Worm (Caenorhabditis elegans) whole organism, L1 larva: ENCODE measurements around the gene slcr-46.1.

Experiments used
- C04F5.9 ChIP-seq: sonication (generic microtip); optimal IDR thresholded peaks from 2 replicates; lab custom pipeline; 2016; ENCODE audit warnings: missing genetic modification characterization, missing compliant biosample characterization
- C34B4.2 ChIP-seq: sonication (generic microtip); optimal IDR thresholded peaks from 2 replicates; lab custom pipeline; 2017; ENCODE audit warnings: mild to moderate bottlenecking, missing genetic modification characterization, missing compliant biosample characterization
- aly-2 ChIP-seq: fragments of 150-350 bp; optimal IDR thresholded peaks from 2 replicates; lab custom pipeline; 2014; ENCODE audit warnings: missing biosample characterization, missing genetic modification characterization
- ceh-82 ChIP-seq, 3 experiments: fragments of 150-350 bp in 1 of 3; sonication (generic microtip) in 2 of 3; optimal IDR thresholded peaks; 2 replicates each; lab custom pipeline; 2014 to 2017; ENCODE audit warnings: missing biosample characterization in 3 of 3, missing genetic modification characterization in 3 of 3
- ceh-88 ChIP-seq: fragments of 200-800 bp; sonication (Bioruptor generic); IDR thresholded peaks from 2 replicates; pipeline ENCODE4 v1.3.6; 2022; ENCODE audit warnings: missing genetic modification characterization, missing compliant biosample characterization
- dpl-1 ChIP-seq, 3 experiments: fragments of 150-350 bp in 2 of 3; sonication (generic microtip) in 1 of 3; optimal IDR thresholded peaks; 2 replicates each; lab custom pipeline; 2014 to 2017; ENCODE audit warnings: missing biosample characterization in 3 of 3, missing genetic modification characterization in 3 of 3, missing genetic modification reagents in 3 of 3
- efl-1 ChIP-seq, 4 experiments: fragments of 150-350 bp; optimal IDR thresholded peaks in 3 of 4; peaks in 1 of 4; 1 replicate in 1 of 4; 2 replicates in 3 of 4; lab custom pipeline; 2014; ENCODE audit warnings: missing biosample characterization in 2 of 4, missing genetic modification characterization in 2 of 4, missing genetic modification reagents in 2 of 4
- egl-13 ChIP-seq: sonication (generic microtip); optimal IDR thresholded peaks from 2 replicates; lab custom pipeline; 2016; ENCODE audit warnings: missing genotype, missing genetic modification reagents, missing genetic modification characterization, missing compliant biosample characterization
- elt-2 ChIP-seq: sonication (generic microtip); optimal IDR thresholded peaks from 2 replicates; lab custom pipeline; 2016; ENCODE audit warnings: missing genetic modification characterization, mild to moderate bottlenecking, inconsistent platforms, missing compliant biosample characterization, missing genetic modification reagents
- elt-3 ChIP-seq, 6 experiments: fragments of 150-350 bp in 1 of 6; sonication (generic microtip); optimal IDR thresholded peaks; 2 replicates each; lab custom pipeline; 2017 to 2018; ENCODE audit warnings: missing biosample characterization in 6 of 6, missing genetic modification characterization in 6 of 6, inconsistent platforms in 1 of 6
- fkh-8 ChIP-seq: sonication (generic microtip); optimal IDR thresholded peaks from 2 replicates; lab custom pipeline; 2016; ENCODE audit warnings: mild to moderate bottlenecking, missing genetic modification characterization, missing compliant biosample characterization
- grh-1 ChIP-seq: fragments of 200-800 bp; sonication (Bioruptor generic); IDR thresholded peaks from 2 replicates; pipeline ENCODE4 v1.3.6; 2022; ENCODE audit warnings: missing genetic modification reagents, missing genetic modification characterization, missing compliant biosample characterization
- hlh-17 ChIP-seq: fragments of 200-800 bp; sonication (Bioruptor generic); optimal IDR thresholded peaks from 2 replicates; lab custom pipeline; 2018; ENCODE audit warnings: missing genetic modification characterization, mild to moderate bottlenecking, missing compliant biosample characterization, moderate library complexity, borderline replicate concordance
- hlh-4 ChIP-seq: sonication (generic microtip); optimal IDR thresholded peaks from 2 replicates; lab custom pipeline; 2016; ENCODE audit warnings: mild to moderate bottlenecking, missing genetic modification characterization, missing compliant biosample characterization
- lin-13 ChIP-seq: fragments of 150-350 bp; optimal IDR thresholded peaks from 2 replicates; lab custom pipeline; 2014; ENCODE audit warnings: missing biosample characterization, missing genetic modification reagents, missing genetic modification characterization
- lin-15B ChIP-seq: fragments of 150-350 bp; sonication (generic microtip); optimal IDR thresholded peaks from 3 replicates; lab custom pipeline; 2014; ENCODE audit warnings: missing biosample characterization, missing genetic modification characterization
- lin-35 ChIP-seq, 2 experiments: fragments of 150-350 bp; optimal IDR thresholded peaks; 2 replicates each; lab custom pipeline; 2014; ENCODE audit warnings: missing biosample characterization in 2 of 2, missing genetic modification characterization in 2 of 2, missing genetic modification reagents in 2 of 2
- lsy-2 ChIP-seq, 2 experiments: fragments of 150-350 bp; optimal IDR thresholded peaks; 2 replicates each; lab custom pipeline; 2014; ENCODE audit warnings: missing biosample characterization in 2 of 2, missing genetic modification characterization in 2 of 2
- nhr-237 ChIP-seq: fragments of 150-350 bp; optimal IDR thresholded peaks from 2 replicates; lab custom pipeline; 2014; ENCODE audit warnings: missing biosample characterization, missing genetic modification characterization
- nhr-47 ChIP-seq: sonication (generic microtip); optimal IDR thresholded peaks from 2 replicates; lab custom pipeline; 2016; ENCODE audit warnings: mild to moderate bottlenecking, missing genetic modification characterization, moderate library complexity, missing compliant biosample characterization
- nhr-76 ChIP-seq: sonication (generic microtip); optimal IDR thresholded peaks from 2 replicates; lab custom pipeline; 2017; ENCODE audit warnings: missing biosample characterization, missing genetic modification characterization
- nhr-77 ChIP-seq: fragments of 150-350 bp; optimal IDR thresholded peaks from 2 replicates; lab custom pipeline; 2014; ENCODE audit warnings: missing biosample characterization, missing genetic modification characterization
- pag-3 ChIP-seq: sonication (generic microtip); optimal IDR thresholded peaks from 2 replicates; lab custom pipeline; 2017; ENCODE audit warnings: missing genetic modification characterization, mild to moderate bottlenecking, missing compliant biosample characterization, antibody characterized with exemption, borderline replicate concordance; ENCODE audit not compliant: insufficient read depth
- pax-3 ChIP-seq: fragments of 200-800 bp; sonication (Bioruptor generic); optimal IDR thresholded peaks from 2 replicates; lab custom pipeline; 2018; ENCODE audit warnings: mild to moderate bottlenecking, missing genetic modification characterization, moderate library complexity, missing compliant biosample characterization
- skn-1 ChIP-seq: fragments of 150-350 bp; optimal IDR thresholded peaks from 2 replicates; lab custom pipeline; 2014; ENCODE audit warnings: missing biosample characterization, missing genetic modification characterization
- snpc-4 ChIP-seq: fragments of 150-350 bp; optimal IDR thresholded peaks from 2 replicates; lab custom pipeline; 2014; ENCODE audit warnings: missing biosample characterization, missing genetic modification characterization
- swsn-7 ChIP-seq: sonication (generic microtip); optimal IDR thresholded peaks from 2 replicates; lab custom pipeline; 2016; ENCODE audit warnings: missing genetic modification characterization, missing compliant biosample characterization
- unc-30 ChIP-seq: sonication (generic microtip); optimal IDR thresholded peaks from 2 replicates; lab custom pipeline; 2017; ENCODE audit warnings: missing biosample characterization, missing genetic modification characterization
- unc-62 ChIP-seq: fragments of 150-350 bp; optimal IDR thresholded peaks from 2 replicates; lab custom pipeline; 2014; ENCODE audit warnings: missing biosample characterization, missing genetic modification reagents, missing genetic modification characterization
- unc-86 ChIP-seq: sonication (generic microtip); optimal IDR thresholded peaks from 2 replicates; lab custom pipeline; 2016; ENCODE audit warnings: missing genetic modification characterization, missing compliant biosample characterization
- vab-15 ChIP-seq: sonication (generic microtip); optimal IDR thresholded peaks from 2 replicates; lab custom pipeline; 2017; ENCODE audit warnings: missing genotype, mild to moderate bottlenecking, missing genetic modification characterization, missing compliant biosample characterization
- xbp-1 ChIP-seq: sonication (generic microtip); optimal IDR thresholded peaks from 2 replicates; lab custom pipeline; 2016; ENCODE audit warnings: missing genetic modification characterization, missing compliant biosample characterization
- zag-1 ChIP-seq: fragments of 150-350 bp; optimal IDR thresholded peaks from 2 replicates; lab custom pipeline; 2014; ENCODE audit warnings: missing biosample characterization, missing genetic modification characterization

Gene slcr-46.1

ce11 chrX:4635643-4636042 is 3.5 kb downstream of the slcr-46.1 start (continued):
- TF ChIP-seq efl-1 (optimal IDR thresholded peaks at IDR 0.05; lab: Kevin White, UChicago) (peak; percentile 11 to 37), efl-1 (GFP tag; optimal IDR thresholded peaks at IDR 0.05 in 1 of 2; lab: Kevin White, UChicago) (peak in 1 of 2 experiments; percentile 9), egl-13 (peak; percentile 23), ceh-82 (tag; optimal IDR thresholded peaks at IDR 0.05; lab: Kevin White, UChicago) (peak in 1 of 3 experiments; percentile 49), pag-3 (tag; lab: Kevin White, UChicago) (no peak), grh-1 (0 out of 2 replicates have a peak, but pooled peaks have one; percentile 37), dpl-1 (GFP tag; optimal IDR thresholded peaks at IDR 0.05; lab: Kevin White, UChicago) (peak; percentile 2 to 26 (median 8)), swsn-7 (tag; lab: Kevin White, UChicago) (peak; percentile 46), skn-1 (peak; percentile 61), nhr-47 (tag; lab: Kevin White, UChicago) (peak; percentile 65), lin-35 (GFP tag; optimal IDR thresholded peaks at IDR 0.05; lab: Kevin White, UChicago) (peak; percentile 13 to 40)

ce11 chrX:4636143-4636542 is 4.0 kb downstream of the slcr-46.1 start:
- TF ChIP-seq aly-2 (tag; lab: Kevin White, UChicago) (no peak), elt-3 (tag; optimal IDR thresholded peaks at IDR 0.05; lab: Kevin White, UChicago) (peak in 1 of 6 experiments; percentile 4), elt-2 (tag; lab: Kevin White, UChicago) (peak; percentile 48)

- TF ChIP-seq xbp-1 (tag; lab: Kevin White, UChicago), result no peak
- no peak for TF ChIP-seq egl-13
- TF ChIP-seq elt-2 (tag; lab: Kevin White, UChicago), result no peak
- no peak for TF ChIP-seq ceh-88 (GFP tag; lab: Robert Waterston, UW)
- TF ChIP-seq lsy-2 (tag; optimal IDR thresholded peaks at IDR 0.05; lab: Kevin White, UChicago), result no peak
- TF ChIP-seq pax-3 (tag; lab: Kevin White, UChicago), result no peak
- no peak for TF ChIP-seq lin-15B (tag; lab: Kevin White, UChicago)
These were observed 4.7 kb downstream of the slcr-46.1 start, which contains the start of gene hosl-1 for ce11 chrX:4636821-4637220. TSS of gene hosl-1 (plus strand) at chrX:4637121.

ce11 chrX:4647104-4647503 is 14.9 kb downstream of the slcr-46.1 start, which contains the start of gene C46C11.4:
TSS of gene C46C11.4 (minus strand) at chrX:4647204.
- TF ChIP-seq nhr-76 (tag; lab: Kevin White, UChicago) (no peak), aly-2 (tag; lab: Kevin White, UChicago) (no peak), C04F5.9 (tag; lab: Kevin White, UChicago) (no peak), fkh-8 (tag; lab: Kevin White, UChicago) (no peak), elt-2 (tag; lab: Kevin White, UChicago) (no peak), snpc-4 (no peak), xbp-1 (tag; lab: Kevin White, UChicago) (no peak), hlh-17 (GFP tag; lab: Kevin White, UChicago) (no peak), swsn-7 (tag; lab: Kevin White, UChicago) (no peak), unc-30 (tag; lab: Kevin White, UChicago) (no peak), lin-13 (GFP tag; lab: Kevin White, UChicago) (no peak), nhr-237 (tag; lab: Kevin White, UChicago) (no peak), hlh-4 (tag; lab: Kevin White, UChicago) (no peak), zag-1 (tag; lab: Kevin White, UChicago) (no peak), skn-1 (no peak), C34B4.2 (tag; lab: Kevin White, UChicago) (no peak), lsy-2 (tag; optimal IDR thresholded peaks at IDR 0.05; lab: Kevin White, UChicago) (no peak), unc-62 (GFP tag; lab: Kevin White, UChicago) (no peak), nhr-77 (no peak)

- TF ChIP-seq snpc-4 (no peak), vab-15 (no peak), unc-86 (tag; lab: Kevin White, UChicago) (no peak)
- TF ChIP-seq, all 84 proteins: peak for 0
These were observed 16.9 kb downstream of the slcr-46.1 start, which contains the start of gene ent-5 for ce11 chrX:4649097-4649496. TSS of gene ent-5 (minus strand) at chrX:4649197.
